Worm (Caenorhabditis elegans): ENCODE measurements around the gene ZK632.14.

DNA sequence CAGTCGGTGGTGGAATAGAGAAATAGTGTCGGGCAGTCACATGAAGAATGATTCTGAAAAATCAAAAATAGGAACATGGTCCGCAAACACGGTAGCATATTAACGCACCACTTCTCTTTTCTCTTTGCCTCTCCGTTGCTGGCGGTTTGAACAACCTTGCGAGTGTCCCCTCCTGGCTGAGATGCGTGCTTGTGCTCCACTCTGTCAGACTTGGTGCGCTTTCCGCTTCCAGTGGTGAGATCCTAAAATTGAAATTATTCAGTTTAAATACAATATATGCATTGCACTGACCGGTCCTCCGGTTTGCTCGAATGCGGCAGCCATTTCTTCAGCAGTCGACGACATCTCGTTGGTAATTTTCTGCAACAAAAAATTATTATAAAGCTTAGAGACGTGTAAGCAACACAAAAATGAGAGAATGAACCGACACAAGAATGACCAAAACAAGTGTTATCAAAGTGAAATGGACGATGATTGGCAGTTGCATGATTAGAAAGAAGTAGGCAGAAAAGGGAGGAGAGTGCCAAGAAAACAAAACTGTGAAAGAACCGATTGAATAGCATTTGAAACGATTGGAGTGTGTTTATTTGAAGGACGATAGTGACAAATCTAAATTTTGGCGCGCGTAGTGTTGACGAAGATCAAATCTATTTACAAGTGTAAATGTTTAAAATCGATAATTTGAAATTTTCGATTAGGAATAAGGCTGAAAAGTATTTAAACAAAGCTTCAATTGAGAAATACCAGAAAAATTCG lies 12.0 kb downstream of the ZK632.14 start, which contains the start of gene ZK632.9:
- TF ChIP-seq attf-4 (tag; optimal IDR thresholded peaks at IDR 0.05) (no peak), pqm-1 (tag; optimal IDR thresholded peaks at IDR 0.05) (no peak), ztf-11 (tag; optimal IDR thresholded peaks at IDR 0.05) (no peak), tag-97 (GFP tag; IDR thresholded peaks at IDR 0.05) (no peak), daf-16 (GFP tag; optimal IDR thresholded peaks at IDR 0.05) (no peak), daf-16 (tag; optimal IDR thresholded peaks at IDR 0.05) (peak; percentile 94), Y48G9A.11 (GFP tag; IDR thresholded peaks at IDR 0.05) (no peak), skn-1 (tag; optimal IDR thresholded peaks at IDR 0.05) (no peak), F49E8.2 (tag; optimal IDR thresholded peaks at IDR 0.05; ENCODE audit: borderline replicate concordance) (no peak), zag-1 (tag; optimal IDR thresholded peaks at IDR 0.05) (no peak), zfp-2 (tag; optimal IDR thresholded peaks at IDR 0.05) (no peak), D1046.2 (GFP tag; IDR thresholded peaks at IDR 0.05) (no peak), ama-1 (optimal IDR thresholded peaks at IDR 0.05) (no peak), dpl-1 (GFP tag; optimal IDR thresholded peaks at IDR 0.05) (peak; percentile 10)

Measured in whole organism, L4 larva.